Fruit fly (Drosophila melanogaster): ENCODE data around the gene otu.

otu gene

DNA sequence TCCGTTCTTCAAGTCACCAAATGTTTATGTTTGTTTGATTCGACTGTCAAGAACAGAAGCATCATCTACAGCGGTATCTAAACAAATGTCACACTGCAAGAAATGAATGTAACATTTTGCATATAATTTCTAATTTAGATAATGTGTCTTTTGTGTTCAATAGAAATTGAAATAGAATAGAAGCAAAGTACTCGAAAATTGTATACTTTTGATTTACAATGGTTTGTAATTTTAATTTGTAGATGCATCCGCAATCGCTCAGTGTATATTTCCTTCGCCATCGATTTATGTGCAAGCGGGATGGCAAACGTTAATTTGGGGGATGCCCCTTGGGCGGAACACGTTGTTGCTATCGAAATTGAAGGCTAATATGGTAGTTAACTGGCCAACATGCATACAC lies 48.8 kb upstream of the otu start (continued):
- TF ChIP-seq vnd (GFP tag; IDR thresholded peaks at IDR 0.05; ENCODE audit: partially characterized antibody), result no peak
- no peak for TF ChIP-seq CG8765 (GFP tag; IDR thresholded peaks at IDR 0.05)
- TF ChIP-seq lov (optimal IDR thresholded peaks at IDR 0.05), result no peak
- 0 out of 3 replicates have a peak, but pooled peaks have one; percentile 54 for TF ChIP-seq lov (GFP tag; IDR thresholded peaks at IDR 0.05)
- no peak for TF ChIP-seq D19B (GFP tag; optimal IDR thresholded peaks at IDR 0.05)
- peak; percentile 59 for TF ChIP-seq CG5245 (GFP tag; optimal IDR thresholded peaks at IDR 0.05)
- peak; percentile 43 for TF ChIP-seq CG9437 (GFP tag; optimal IDR thresholded peaks at IDR 0.05)
- no peak for TF ChIP-seq mld (GFP tag; IDR thresholded peaks at IDR 0.05; ENCODE audit: partially characterized antibody)
- no peak for TF ChIP-seq insv (GFP tag; optimal IDR thresholded peaks at IDR 0.05)
- TF ChIP-seq Jarid2 (GFP tag; optimal IDR thresholded peaks at IDR 0.05), result no peak
- no peak for TF ChIP-seq stwl (tag; optimal IDR thresholded peaks at IDR 0.05)
- no peak for TF ChIP-seq ftz-f1 (GFP tag; optimal IDR thresholded peaks at IDR 0.05)
- peak; percentile 61 for TF ChIP-seq slp2 (GFP tag; optimal IDR thresholded peaks at IDR 0.05)
- TF ChIP-seq chm (GFP tag; IDR thresholded peaks at IDR 0.05), result 0 out of 2 replicates have a peak, but pooled peaks have one; percentile 46
- peak; percentile 39 for TF ChIP-seq Six4 (GFP tag; optimal IDR thresholded peaks at IDR 0.05)
- peak; percentile 33 for TF ChIP-seq scrt (GFP tag; optimal IDR thresholded peaks at IDR 0.05)
- TF ChIP-seq HLH3B (GFP tag; IDR thresholded peaks at IDR 0.05), result peak; percentile 74
- no peak for TF ChIP-seq CG3838 (GFP tag; optimal IDR thresholded peaks at IDR 0.05)
- no peak for TF ChIP-seq gfzf (GFP tag; optimal IDR thresholded peaks at IDR 0.05)
- TF ChIP-seq CG7745 (tag; optimal IDR thresholded peaks at IDR 0.05), result no peak
- TF ChIP-seq CG16863 (GFP tag; optimal IDR thresholded peaks at IDR 0.05), result peak; percentile 45
- peak; percentile 9 for TF ChIP-seq CG7786 (GFP tag; optimal IDR thresholded peaks at IDR 0.05)
- TF ChIP-seq Vsx1 (GFP tag; optimal IDR thresholded peaks at IDR 0.05), result no peak
- TF ChIP-seq chinmo (GFP tag; IDR thresholded peaks at IDR 0.05; ENCODE audit: partially characterized antibody), result no peak
- TF ChIP-seq Eip74EF (GFP tag; optimal IDR thresholded peaks at IDR 0.05), result peak in 1 of 2 experiments; percentile 68
- peak; percentile 29 for TF ChIP-seq CG12071 (GFP tag; optimal IDR thresholded peaks at IDR 0.05)
- peak; percentile 56 for TF ChIP-seq CG32772 (GFP tag; IDR thresholded peaks at IDR 0.05)
- no peak for TF ChIP-seq CG11085 (GFP tag; IDR thresholded peaks at IDR 0.05)
- TF ChIP-seq Bdp1 (GFP tag; optimal IDR thresholded peaks at IDR 0.05), result no peak
- peak; percentile 60 for TF ChIP-seq nmo (GFP tag; optimal IDR thresholded peaks at IDR 0.05)
- TF ChIP-seq CG17912 (GFP tag; optimal IDR thresholded peaks at IDR 0.05), result peak; percentile 3
- TF ChIP-seq CG6813 (GFP tag; optimal IDR thresholded peaks at IDR 0.05), result peak; percentile 54
- TF ChIP-seq gce (GFP tag; IDR thresholded peaks at IDR 0.05), result 0 out of 3 replicates have a peak, but pooled peaks have one; percentile 30
- peak; percentile 45 for TF ChIP-seq CG6765 (GFP tag; optimal IDR thresholded peaks at IDR 0.05)
- TF ChIP-seq CG17802 (tag; optimal IDR thresholded peaks at IDR 0.05), result peak; percentile 18
- TF ChIP-seq aop (GFP tag; IDR thresholded peaks at IDR 0.05), result no peak
- TF ChIP-seq repo (GFP tag; optimal IDR thresholded peaks at IDR 0.05), result no peak
- no peak for TF ChIP-seq Hand (GFP tag; optimal IDR thresholded peaks at IDR 0.05)
- TF ChIP-seq twi (tag; optimal IDR thresholded peaks at IDR 0.05), result peak; percentile 27
- peak; percentile 13 for TF ChIP-seq CG15011 (GFP tag; optimal IDR thresholded peaks at IDR 0.05)
- TF ChIP-seq CG2129 (GFP tag; IDR thresholded peaks at IDR 0.05; ENCODE audit: partially characterized antibody), result no peak
- no peak for TF ChIP-seq CG8478 (optimal IDR thresholded peaks at IDR 0.05)
- 0 out of 3 replicates have a peak, but pooled peaks have one; percentile 6 for TF ChIP-seq CG6175 (GFP tag; IDR thresholded peaks at IDR 0.05)
- no peak for TF ChIP-seq Rx (GFP tag; IDR thresholded peaks at IDR 0.05)
- no peak for TF ChIP-seq prd (optimal IDR thresholded peaks at IDR 0.05)
- peak; percentile 69 for TF ChIP-seq prd (GFP tag; IDR thresholded peaks at IDR 0.05)
- no peak for TF ChIP-seq CG12236 (GFP tag; optimal IDR thresholded peaks at IDR 0.05)
- TF ChIP-seq CG15073 (GFP tag; optimal IDR thresholded peaks at IDR 0.05), result no peak
- TF ChIP-seq CG11560 (tag; IDR thresholded peaks at IDR 0.05), result no peak
- TF ChIP-seq Dek (tag; optimal IDR thresholded peaks at IDR 0.05), result peak; percentile 37
- TF ChIP-seq Hey (tag; optimal IDR thresholded peaks at IDR 0.05), result no peak
